Worm (Caenorhabditis elegans) whole organism, L3 larva: ENCODE results near the gene elt-6.

Experiments
- R02D3.7 ChIP-seq: fragments of 150-350 bp; optimal IDR thresholded peaks from 2 replicates; lab custom pipeline; 2014; ENCODE audit warnings: missing biosample characterization, missing genetic modification characterization
- ZK546.5 ChIP-seq: sonication (generic microtip); optimal IDR thresholded peaks from 2 replicates; lab custom pipeline; 2017; ENCODE audit warnings: missing biosample characterization, missing genetic modification characterization
- aly-2 ChIP-seq: fragments of 150-350 bp; optimal IDR thresholded peaks from 2 replicates; lab custom pipeline; 2014; ENCODE audit warnings: missing biosample characterization, missing genetic modification characterization
- ceh-16 ChIP-seq: sonication (generic microtip); optimal IDR thresholded peaks from 2 replicates; lab custom pipeline; 2017; ENCODE audit warnings: missing biosample characterization, missing genetic modification characterization
- ceh-9 ChIP-seq: sonication (generic microtip); optimal IDR thresholded peaks from 2 replicates; lab custom pipeline; 2018; ENCODE audit warnings: missing biosample characterization, missing genetic modification characterization
- daf-12 ChIP-seq: fragments of 150-350 bp; optimal IDR thresholded peaks from 2 replicates; lab custom pipeline; 2014; ENCODE audit warnings: missing biosample characterization, missing genetic modification reagents, missing genetic modification characterization
- egl-27 ChIP-seq: sonication (generic microtip); optimal IDR thresholded peaks from 4 replicates; lab custom pipeline; 2017; ENCODE audit warnings: missing biosample characterization, missing genetic modification reagents, missing genetic modification characterization
- elt-1 ChIP-seq: fragments of 150-350 bp; optimal IDR thresholded peaks from 2 replicates; lab custom pipeline; 2014; ENCODE audit warnings: missing biosample characterization, missing genetic modification characterization
- elt-2 ChIP-seq: sonication (generic microtip); optimal IDR thresholded peaks from 2 replicates; lab custom pipeline; 2016; ENCODE audit warnings: missing genetic modification reagents, mild to moderate bottlenecking, missing genetic modification characterization, missing compliant biosample characterization
- elt-3 ChIP-seq, 3 experiments: fragments of 150-350 bp in 1 of 3; sonication (generic microtip) in 2 of 3; optimal IDR thresholded peaks; 2 replicates in 2 of 3; 4 replicates in 1 of 3; lab custom pipeline; 2014 to 2017; ENCODE audit warnings: missing biosample characterization in 3 of 3, missing genetic modification characterization in 3 of 3
- fkh-10 ChIP-seq: sonication (generic microtip); optimal IDR thresholded peaks from 2 replicates; lab custom pipeline; 2017; ENCODE audit warnings: missing biosample characterization, missing genetic modification reagents, missing genetic modification characterization
- fkh-2 ChIP-seq: fragments of 150-350 bp; optimal IDR thresholded peaks from 2 replicates; lab custom pipeline; 2014; ENCODE audit warnings: missing biosample characterization, missing genetic modification reagents, missing genetic modification characterization
- fos-1 ChIP-seq: fragments of 150-350 bp; optimal IDR thresholded peaks from 2 replicates; lab custom pipeline; 2014; ENCODE audit warnings: missing biosample characterization, missing genetic modification characterization
- hmg-11 ChIP-seq: sonication (generic microtip); optimal IDR thresholded peaks from 2 replicates; lab custom pipeline; 2016; ENCODE audit warnings: missing genetic modification characterization, missing compliant biosample characterization
- jun-1 ChIP-seq: fragments of 150-350 bp; optimal IDR thresholded peaks from 2 replicates; lab custom pipeline; 2014; ENCODE audit warnings: missing biosample characterization, missing genetic modification reagents, missing genetic modification characterization
- lin-15B ChIP-seq: fragments of 150-350 bp; optimal IDR thresholded peaks from 2 replicates; lab custom pipeline; 2014; ENCODE audit warnings: missing biosample characterization, missing genetic modification characterization
- lin-39 ChIP-seq: fragments of 150-350 bp; optimal IDR thresholded peaks from 2 replicates; lab custom pipeline; 2018; ENCODE audit warnings: missing biosample characterization, missing genetic modification reagents, missing genetic modification characterization
- lsy-12 ChIP-seq: sonication (generic microtip); optimal IDR thresholded peaks from 2 replicates; lab custom pipeline; 2016; ENCODE audit warnings: mild to moderate bottlenecking, missing genetic modification characterization, missing compliant biosample characterization
- mdl-1 ChIP-seq: fragments of 150-350 bp; optimal IDR thresholded peaks from 2 replicates; lab custom pipeline; 2014; ENCODE audit warnings: missing biosample characterization, missing genetic modification characterization
- nfya-1 ChIP-seq: sonication (generic microtip); optimal IDR thresholded peaks from 2 replicates; lab custom pipeline; 2017; ENCODE audit warnings: missing genetic modification characterization, mild to moderate bottlenecking, missing compliant biosample characterization, antibody characterized with exemption, moderate library complexity; ENCODE audit not compliant: insufficient read depth
- nhr-11 ChIP-seq: fragments of 150-350 bp; optimal IDR thresholded peaks from 2 replicates; lab custom pipeline; 2014; ENCODE audit warnings: missing biosample characterization, missing genetic modification characterization
- nhr-23 ChIP-seq: fragments of 150-350 bp; optimal IDR thresholded peaks from 2 replicates; lab custom pipeline; 2014; ENCODE audit warnings: missing biosample characterization, missing genetic modification reagents, missing genetic modification characterization
- nhr-237 ChIP-seq: fragments of 150-350 bp; optimal IDR thresholded peaks from 2 replicates; lab custom pipeline; 2014; ENCODE audit warnings: missing biosample characterization, missing genetic modification characterization
- nhr-25 ChIP-seq: sonication (generic microtip); optimal IDR thresholded peaks from 2 replicates; lab custom pipeline; 2017; ENCODE audit warnings: missing biosample characterization, missing genetic modification characterization
- nhr-28 ChIP-seq: fragments of 150-350 bp; optimal IDR thresholded peaks from 2 replicates; lab custom pipeline; 2014; ENCODE audit warnings: missing biosample characterization, missing genetic modification characterization
- nhr-43 ChIP-seq: sonication (generic microtip); optimal IDR thresholded peaks from 2 replicates; lab custom pipeline; 2016; ENCODE audit warnings: mild to moderate bottlenecking, missing genetic modification characterization, missing compliant biosample characterization; ENCODE audit not compliant: poor library complexity, severe bottlenecking
- nhr-67 ChIP-seq: fragments of 150-350 bp; optimal IDR thresholded peaks from 2 replicates; lab custom pipeline; 2014; ENCODE audit warnings: missing biosample characterization, missing genetic modification characterization
- nhr-77 ChIP-seq: fragments of 150-350 bp; optimal IDR thresholded peaks from 2 replicates; lab custom pipeline; 2014; ENCODE audit warnings: missing biosample characterization, missing genetic modification characterization
- pha-4 ChIP-seq: fragments of 150-350 bp; optimal IDR thresholded peaks from 2 replicates; lab custom pipeline; 2014; ENCODE audit warnings: missing biosample characterization, missing genetic modification reagents, missing genetic modification characterization
- skn-1 ChIP-seq: fragments of 150-350 bp; optimal IDR thresholded peaks from 2 replicates; lab custom pipeline; 2014; ENCODE audit warnings: missing biosample characterization, missing genetic modification characterization
- snpc-4 ChIP-seq: fragments of 150-350 bp; optimal IDR thresholded peaks from 2 replicates; lab custom pipeline; 2014; ENCODE audit warnings: missing biosample characterization, missing genetic modification characterization
- ztf-11 ChIP-seq: fragments of 150-350 bp; optimal IDR thresholded peaks from 2 replicates; lab custom pipeline; 2014; ENCODE audit warnings: missing biosample characterization, missing genetic modification characterization

Gene elt-6

ce11 chrIV:1896145-1896544 is 21.6 kb upstream of the elt-6 start:
- no peak for TF ChIP-seq nhr-28 (tag; lab: Kevin White, UChicago)

ce11 chrIV:1900971-1901370 is 16.8 kb upstream of the elt-6 start:
- TF ChIP-seq nhr-237 (tag; lab: Kevin White, UChicago) = no peak
- TF ChIP-seq hmg-11 (tag; lab: Kevin White, UChicago) = no peak
- TF ChIP-seq nhr-11 (tag; lab: Kevin White, UChicago) = no peak
- no peak for TF ChIP-seq fkh-2
- no peak for TF ChIP-seq mdl-1
- peak; percentile 54 for TF ChIP-seq nfya-1 (tag; lab: Kevin White, UChicago)

- TF ChIP-seq nhr-25 (tag; lab: Kevin White, UChicago) (no peak), aly-2 (tag; lab: Kevin White, UChicago) (no peak), lsy-12 (tag; lab: Kevin White, UChicago) (no peak), pha-4 (no peak), ceh-9 (tag; lab: Kevin White, UChicago) (no peak), nhr-67 (tag; lab: Kevin White, UChicago) (no peak), elt-3 (tag; optimal IDR thresholded peaks at IDR 0.05; lab: Kevin White, UChicago) (no peak), nhr-11 (tag; lab: Kevin White, UChicago) (no peak)
These were observed 15.8 kb upstream of the elt-6 start, which contains the start of gene egl-18 for ce11 chrIV:1902022-1902421. TSS of gene egl-18 (plus strand) at chrIV:1902322.

ce11 chrIV:1904072-1904671 is 13.6 kb upstream of the elt-6 start:
- TF ChIP-seq ztf-11 (tag; lab: Kevin White, UChicago) (no peak), lsy-12 (tag; lab: Kevin White, UChicago) (no peak), ceh-9 (tag; lab: Kevin White, UChicago) (no peak), fos-1 (no peak), hmg-11 (tag; lab: Kevin White, UChicago) (no peak), jun-1 (no peak), elt-2 (peak; percentile 1), nfya-1 (tag; lab: Kevin White, UChicago) (peak; percentile 99), nhr-23 (tag; lab: Kevin White, UChicago) (no peak), ceh-16 (tag; lab: Kevin White, UChicago) (no peak), skn-1 (tag; lab: Kevin White, UChicago) (no peak), nhr-28 (tag; lab: Kevin White, UChicago) (no peak), egl-27 (no peak), R02D3.7 (tag; lab: Kevin White, UChicago) (no peak)

- TF ChIP-seq nhr-43 (tag; lab: Kevin White, UChicago) (no peak), fkh-10 (GFP tag; lab: Kevin White, UChicago) (no peak), nhr-67 (tag; lab: Kevin White, UChicago) (no peak), snpc-4 (tag; lab: Kevin White, UChicago) (no peak), egl-27 (no peak), ceh-16 (tag; lab: Kevin White, UChicago) (no peak), skn-1 (tag; lab: Kevin White, UChicago) (no peak), nfya-1 (tag; lab: Kevin White, UChicago) (no peak), mdl-1 (no peak), ceh-9 (tag; lab: Kevin White, UChicago) (no peak), lin-15B (tag; lab: Kevin White, UChicago) (no peak), nhr-77 (no peak), ZK546.5 (no peak), nhr-25 (tag; lab: Kevin White, UChicago) (no peak), daf-12 (no peak)
These were observed 12.5 kb upstream of the elt-6 start for ce11 chrIV:1905250-1905649.

- TF ChIP-seq elt-1 (tag; lab: Kevin White, UChicago) (peak; percentile 1), lin-15B (tag; lab: Kevin White, UChicago) (no peak), lin-39 (peak; percentile 86), nfya-1 (tag; lab: Kevin White, UChicago) (peak; percentile 45), egl-27 (no peak)
These were observed 11.1 kb upstream of the elt-6 start for ce11 chrIV:1906697-1907096.
